Worm (Caenorhabditis elegans) whole organism, early embryonic: ENCODE results near the gene unc-9.

Experiments
- B0310.2 ChIP-seq: sonication (generic microtip); optimal IDR thresholded peaks from 2 replicates; lab custom pipeline; 2016; ENCODE audit warnings: mild to moderate bottlenecking, missing genetic modification characterization, missing compliant biosample characterization
- aly-1 ChIP-seq: sonication (generic microtip); optimal IDR thresholded peaks from 2 replicates; lab custom pipeline; 2016; ENCODE audit warnings: missing genetic modification characterization, missing compliant biosample characterization
- ama-1 ChIP-seq: fragments of 150-350 bp; optimal IDR thresholded peaks from 2 replicates; lab custom pipeline; 2014
- ceh-13 ChIP-seq: fragments of 200-800 bp; sonication (Bioruptor generic); optimal IDR thresholded peaks from 2 replicates; lab custom pipeline; 2018; ENCODE audit warnings: mild to moderate bottlenecking, missing genetic modification characterization, missing compliant biosample characterization
- ceh-36 ChIP-seq: sonication (generic microtip); optimal IDR thresholded peaks from 2 replicates; lab custom pipeline; 2016; ENCODE audit warnings: missing genetic modification characterization, inconsistent platforms, missing compliant biosample characterization
- flt-1 ChIP-seq: fragments of 200-800 bp; sonication (Bioruptor generic); IDR thresholded peaks from 2 replicates; pipeline ENCODE4 v1.3.6; 2022; ENCODE audit warnings: missing genetic modification characterization, missing compliant biosample characterization
- hmg-4 ChIP-seq: fragments of 200-800 bp; sonication (Bioruptor generic); optimal IDR thresholded peaks from 2 replicates; lab custom pipeline; 2018; ENCODE audit warnings: mild to moderate bottlenecking, missing genetic modification characterization, missing compliant biosample characterization
- hnd-1 ChIP-seq: sonication (generic microtip); optimal IDR thresholded peaks from 2 replicates; lab custom pipeline; 2016; ENCODE audit warnings: missing genetic modification characterization, missing compliant biosample characterization
- scrt-1 ChIP-seq: fragments of 200-800 bp; sonication (Bioruptor generic); IDR thresholded peaks from 2 replicates; pipeline ENCODE4 v1.3.6; 2022; ENCODE audit warnings: missing genetic modification characterization, missing compliant biosample characterization
- tbx-11 ChIP-seq: fragments of 200-800 bp; sonication (Bioruptor generic); IDR thresholded peaks from 2 replicates; pipeline ENCODE4 v1.3.6; 2022; ENCODE audit warnings: missing genetic modification characterization, missing compliant biosample characterization
- tbx-37 ChIP-seq: fragments of 200-800 bp; sonication (Bioruptor generic); conservative IDR thresholded peaks from 2 replicates; pipeline ENCODE4 v1.3.6; 2022; ENCODE audit warnings: missing genetic modification reagents, missing genetic modification characterization, missing compliant biosample characterization
- tra-4 ChIP-seq: sonication (generic microtip); optimal IDR thresholded peaks from 2 replicates; lab custom pipeline; 2017; ENCODE audit warnings: missing genetic modification characterization, missing compliant biosample characterization

DNA sequence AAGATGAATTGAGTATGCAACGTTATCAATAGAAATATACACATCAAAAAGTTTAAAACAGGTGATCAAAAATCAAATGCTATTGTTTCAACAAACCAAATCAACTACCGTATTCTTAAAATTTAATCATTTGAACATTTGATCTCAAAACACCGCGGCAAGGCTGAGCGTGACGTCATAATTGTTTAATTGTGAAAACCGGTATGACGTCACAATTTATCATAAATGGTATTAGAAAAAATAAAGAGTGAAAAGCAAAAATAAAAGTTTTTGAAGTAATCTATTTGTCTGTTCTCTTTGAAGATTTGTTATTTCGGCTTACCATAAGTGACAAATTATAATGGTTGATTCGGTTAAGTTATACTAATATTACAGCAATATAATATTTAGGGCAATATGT, 26.2 kb downstream of the unc-9 start:
- TF ChIP-seq flt-1 (no peak), hmg-4 (no peak), B0310.2 (no peak), tbx-11 (GFP tag; lab: Robert Waterston, UW) (no peak), ceh-36 (no peak), aly-1 (tag; lab: Kevin White, UChicago) (no peak), tra-4 (tag; lab: Kevin White, UChicago) (no peak), tbx-37 (GFP tag; lab: Robert Waterston, UW) (no peak), ama-1 (lab: Kevin White, UChicago) (no peak), ceh-13 (GFP tag; lab: Kevin White, UChicago) (no peak), hnd-1 (tag; lab: Kevin White, UChicago) (no peak), scrt-1 (GFP tag; lab: Robert Waterston, UW) (no peak)
